Worm (Caenorhabditis elegans): ENCODE measurements around the gene dop-1.

- TF ChIP-seq ama-1 (optimal IDR thresholded peaks at IDR 0.05) = no peak
- no peak for TF ChIP-seq fkh-10 (GFP tag; optimal IDR thresholded peaks at IDR 0.05)
- no peak for TF ChIP-seq egl-27 (tag; optimal IDR thresholded peaks at IDR 0.05)
- no peak for TF ChIP-seq nhr-28 (tag; optimal IDR thresholded peaks at IDR 0.05)
- TF ChIP-seq nhr-76 (tag; optimal IDR thresholded peaks at IDR 0.05) = no peak
- no peak for TF ChIP-seq ceh-90 (tag; optimal IDR thresholded peaks at IDR 0.05)
- TF ChIP-seq nhr-90 (tag; optimal IDR thresholded peaks at IDR 0.05; ENCODE audit: poor library complexity) = no peak
- no peak for TF ChIP-seq sox-4 (tag; optimal IDR thresholded peaks at IDR 0.05)
- TF ChIP-seq zag-1 (tag; optimal IDR thresholded peaks at IDR 0.05) = no peak
- TF ChIP-seq aha-1 (tag; optimal IDR thresholded peaks at IDR 0.05) = no peak
- no peak for TF ChIP-seq nhr-77 (tag; optimal IDR thresholded peaks at IDR 0.05)
- no peak for TF ChIP-seq ets-5 (GFP tag; IDR thresholded peaks at IDR 0.05)
- TF ChIP-seq swsn-7 (tag; optimal IDR thresholded peaks at IDR 0.05) = no peak
- TF ChIP-seq jun-1 (tag; optimal IDR thresholded peaks at IDR 0.05) = no peak
These were observed 33.3 kb upstream of the dop-1 start for ce11 chrX:4451936-4452335.
